Fruit fly (Drosophila melanogaster) whole organism, adult: Measurements from ENCODE around the gene Max.

ENCODE experiments used
- CG11617 ChIP-seq: fragments of 200-800 bp; sonication (Bioruptor generic); optimal IDR thresholded peaks from 2 replicates; lab custom pipeline; 2017; ENCODE audit warnings: mild to moderate bottlenecking, missing biosample characterization, missing genetic modification reagents, missing genetic modification characterization
- Hr96 ChIP-seq: fragments of 200-800 bp; sonication (Bioruptor generic); optimal IDR thresholded peaks from 2 replicates; lab custom pipeline; 2016; ENCODE audit warnings: missing biosample characterization, missing genetic modification characterization
- cic ChIP-seq: fragments of 200-800 bp; sonication (Bioruptor generic); optimal IDR thresholded peaks from 2 replicates; lab custom pipeline; 2017; ENCODE audit warnings: missing biosample characterization, mild to moderate bottlenecking, missing genetic modification characterization, moderate library complexity
- kay ChIP-seq: fragments of 200-800 bp; sonication (Bioruptor generic); peaks from one replicate; lab custom pipeline; 2016; ENCODE audit warnings: missing biosample characterization, missing genetic modification characterization, borderline replicate concordance
- tj ChIP-seq: fragments of 200-800 bp; sonication (Bioruptor generic); optimal IDR thresholded peaks from 3 replicates; lab custom pipeline; 2017; ENCODE audit warnings: missing biosample characterization, mild to moderate bottlenecking, missing genetic modification characterization, moderate library complexity

DNA sequence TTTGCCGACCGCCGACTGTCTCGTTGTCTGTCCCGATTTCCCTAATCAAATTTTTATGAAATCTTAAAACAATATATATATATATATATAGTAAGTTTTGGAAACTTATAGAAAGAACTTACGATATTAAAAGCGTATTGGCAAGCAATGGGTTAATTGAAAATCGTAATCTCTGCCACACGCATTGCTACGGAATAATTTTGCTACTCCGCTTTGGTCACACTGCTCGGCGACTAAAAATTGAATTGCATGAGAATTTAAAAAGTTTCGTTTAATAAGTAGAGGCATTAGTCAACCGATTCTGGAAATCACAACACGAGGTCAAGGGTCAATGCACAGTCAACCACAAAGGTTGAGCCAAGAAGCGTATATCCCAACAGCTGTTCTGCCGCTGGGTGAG, 2.8 kb downstream of the Max start, which contains the start of gene Bet1:
- no peak for TF ChIP-seq tj (GFP tag; lab: Kevin White, UChicago)
- TF ChIP-seq CG11617, result no peak
- TF ChIP-seq kay (GFP tag; lab: Kevin White, UChicago), result no peak
- no peak for TF ChIP-seq cic (GFP tag; lab: Kevin White, UChicago)
- TF ChIP-seq Hr96 (GFP tag; lab: Kevin White, UChicago), result no peak
